Fruit fly (Drosophila melanogaster): ENCODE results near the gene CG33271.

DNA sequence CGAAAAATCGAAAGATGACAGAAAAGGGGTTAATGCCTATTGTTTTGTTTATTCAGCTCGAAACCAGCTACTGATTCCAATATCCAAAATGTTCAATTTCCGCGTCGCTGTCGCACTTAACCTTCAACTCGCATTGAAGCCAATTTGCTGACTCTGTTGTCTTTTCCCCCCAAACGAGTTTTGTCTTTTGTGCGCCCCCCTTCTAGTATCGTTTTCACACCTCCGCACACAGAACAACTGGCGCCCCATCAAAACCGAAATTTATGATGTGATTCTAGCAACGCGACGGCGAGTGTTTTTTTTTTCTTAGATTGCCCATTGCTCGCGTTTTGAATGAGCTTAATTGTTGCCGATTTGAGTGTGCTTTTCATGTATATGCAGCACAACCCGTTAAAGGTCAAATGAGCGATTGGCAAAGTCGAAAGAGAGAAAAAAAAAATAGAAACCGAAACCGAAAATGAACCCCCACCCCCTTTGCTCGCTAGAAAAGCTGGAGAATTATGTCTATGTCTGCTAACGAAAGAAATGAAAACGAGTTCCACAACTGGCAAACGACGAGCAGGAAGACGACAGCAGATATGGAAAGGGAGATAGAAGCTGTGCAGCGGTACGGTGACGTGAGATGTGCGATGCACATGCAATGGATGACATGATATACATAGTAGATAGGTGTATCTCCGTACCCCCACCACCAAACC is 26.8 kb downstream of the CG33271 start:
- no peak for TF ChIP-seq CG6689 (GFP tag; IDR thresholded peaks at IDR 0.05)
- no peak for TF ChIP-seq HLH4C (GFP tag; IDR thresholded peaks at IDR 0.05; ENCODE audit: partially characterized antibody)
- TF ChIP-seq phol (tag; optimal IDR thresholded peaks at IDR 0.05), result no peak
- no peak for TF ChIP-seq Hand (GFP tag; optimal IDR thresholded peaks at IDR 0.05)
- no peak for TF ChIP-seq ken (GFP tag; IDR thresholded peaks at IDR 0.05)
- no peak for TF ChIP-seq Optix (GFP tag; IDR thresholded peaks at IDR 0.05)
- no peak for TF ChIP-seq kay (GFP tag; optimal IDR thresholded peaks at IDR 0.05)
- TF ChIP-seq chn (GFP tag; optimal IDR thresholded peaks at IDR 0.05), result no peak

All from whole organism, embryonic.